Fruit fly (Drosophila melanogaster) whole organism, adult: ENCODE results near the gene CAH4.

ENCODE experiments used
- CG11617 ChIP-seq: fragments of 200-800 bp; sonication (Bioruptor generic); optimal IDR thresholded peaks from 2 replicates; lab custom pipeline; 2017; ENCODE audit warnings: mild to moderate bottlenecking, missing biosample characterization, missing genetic modification reagents, missing genetic modification characterization
- CG12768 ChIP-seq: fragments of 200-800 bp; sonication (Bioruptor generic); optimal IDR thresholded peaks from 2 replicates; lab custom pipeline; 2017; ENCODE audit warnings: missing biosample characterization, missing genetic modification characterization, mild to moderate bottlenecking, moderate library complexity, missing genetic modification reagents
- CG14711 ChIP-seq: fragments of 200-800 bp; sonication (Bioruptor generic); optimal IDR thresholded peaks from 2 replicates; lab custom pipeline; 2018; ENCODE audit warnings: missing biosample characterization, mild to moderate bottlenecking, missing genetic modification characterization, moderate library complexity
- CG1620 ChIP-seq: fragments of 200-800 bp; sonication (Bioruptor generic); optimal IDR thresholded peaks from 2 replicates; lab custom pipeline; 2016; ENCODE audit warnings: missing biosample characterization, missing genetic modification characterization
- CG33017 ChIP-seq: fragments of 200-800 bp; sonication (Bioruptor generic); optimal IDR thresholded peaks from 2 replicates; lab custom pipeline; 2018; ENCODE audit warnings: missing biosample characterization, mild to moderate bottlenecking, missing genetic modification characterization, moderate library complexity
- CG5204 ChIP-seq: fragments of 200-800 bp; sonication (Bioruptor generic); optimal IDR thresholded peaks from 2 replicates; lab custom pipeline; 2016; ENCODE audit warnings: missing biosample characterization, missing genetic modification characterization
- CG7045 ChIP-seq: fragments of 200-800 bp; sonication (Bioruptor generic); optimal IDR thresholded peaks from 2 replicates; lab custom pipeline; 2017; ENCODE audit warnings: missing biosample characterization, mild to moderate bottlenecking, missing genetic modification characterization
- CG7101 ChIP-seq: fragments of 200-800 bp; sonication (Bioruptor generic); optimal IDR thresholded peaks from 2 replicates; lab custom pipeline; 2018; ENCODE audit warnings: missing biosample characterization, mild to moderate bottlenecking, missing genetic modification characterization, moderate library complexity
- Clk ChIP-seq: fragments of 200-800 bp; sonication (Bioruptor generic); optimal IDR thresholded peaks from 2 replicates; lab custom pipeline; 2017; ENCODE audit warnings: missing biosample characterization, missing genetic modification characterization
- Crg-1 ChIP-seq: fragments of 200-800 bp; sonication (Bioruptor generic); optimal IDR thresholded peaks from 2 replicates; lab custom pipeline; 2016; ENCODE audit warnings: missing biosample characterization, missing genetic modification characterization
- Hr96 ChIP-seq: fragments of 200-800 bp; sonication (Bioruptor generic); optimal IDR thresholded peaks from 2 replicates; lab custom pipeline; 2016; ENCODE audit warnings: missing biosample characterization, missing genetic modification characterization
- Mnt ChIP-seq: fragments of 200-800 bp; sonication (Bioruptor generic); optimal IDR thresholded peaks from 2 replicates; lab custom pipeline; 2016; ENCODE audit warnings: missing biosample characterization, mild to moderate bottlenecking, missing genetic modification characterization
- bab1 ChIP-seq: fragments of 200-800 bp; sonication (Bioruptor generic); optimal IDR thresholded peaks from 3 replicates; lab custom pipeline; 2019; ENCODE audit warnings: missing biosample characterization, mild to moderate bottlenecking, missing genetic modification characterization, moderate library complexity
- cic ChIP-seq: fragments of 200-800 bp; sonication (Bioruptor generic); optimal IDR thresholded peaks from 2 replicates; lab custom pipeline; 2017; ENCODE audit warnings: missing biosample characterization, mild to moderate bottlenecking, missing genetic modification characterization, moderate library complexity
- cnc ChIP-seq, 2 experiments: fragments of >200 bp; optimal IDR thresholded peaks; 2 replicates each; lab custom pipeline; 2017
- kay ChIP-seq: fragments of 200-800 bp; sonication (Bioruptor generic); peaks from one replicate; lab custom pipeline; 2016; ENCODE audit warnings: missing biosample characterization, missing genetic modification characterization, borderline replicate concordance
- ovo ChIP-seq: fragments of 200-800 bp; sonication (Bioruptor generic); optimal IDR thresholded peaks from 2 replicates; lab custom pipeline; 2016; ENCODE audit warnings: missing biosample characterization, missing genetic modification characterization
- pad ChIP-seq: fragments of 200-800 bp; sonication (Bioruptor generic); optimal IDR thresholded peaks from 3 replicates; lab custom pipeline; 2017; ENCODE audit warnings: missing biosample characterization, missing genetic modification characterization, mild to moderate bottlenecking, moderate library complexity, missing genetic modification reagents
- tj ChIP-seq: fragments of 200-800 bp; sonication (Bioruptor generic); optimal IDR thresholded peaks from 3 replicates; lab custom pipeline; 2017; ENCODE audit warnings: missing biosample characterization, mild to moderate bottlenecking, missing genetic modification characterization, moderate library complexity
- toe ChIP-seq: fragments of 200-800 bp; sonication (Bioruptor generic); optimal IDR thresholded peaks from 2 replicates; lab custom pipeline; 2016; ENCODE audit warnings: missing biosample characterization, missing genetic modification characterization

Gene CAH4

dm6 chr3R:24828234-24828633 is 29.1 kb downstream of the CAH4 start, which contains the start of gene RabX4:
TSS of gene RabX4 (minus strand) at chr3R:24828409.
- TF ChIP-seq Crg-1 (GFP tag; lab: Kevin White, UChicago) = no peak
- TF ChIP-seq kay (GFP tag; lab: Kevin White, UChicago) = peak; percentile 35

DNA sequence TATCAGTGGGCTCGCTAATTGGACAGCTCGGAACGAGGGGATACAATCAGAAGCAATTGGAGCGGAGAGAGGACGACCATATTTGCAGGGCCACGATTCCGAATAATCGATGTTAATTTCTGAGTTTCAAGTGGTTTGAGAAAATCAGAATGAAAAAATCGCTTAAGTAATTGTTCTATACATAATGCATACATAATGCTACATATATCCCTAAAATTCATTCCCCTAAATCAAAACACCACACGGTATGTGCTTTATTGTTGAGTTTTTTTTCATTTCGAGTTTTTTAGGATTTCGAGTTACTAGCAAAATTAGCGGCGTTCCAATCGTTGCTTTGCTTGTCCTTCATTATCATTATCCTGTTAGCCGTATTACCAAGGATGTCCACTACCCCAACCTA is 31.8 kb downstream of the CAH4 start, which contains the start of gene niki:
Gene niki (minus strand): TSS at position 101 of the 400 bp plus-strand sequence.
- TF ChIP-seq CG14711 (tag; lab: Kevin White, UChicago) = no peak
- TF ChIP-seq CG5204 (GFP tag; lab: Kevin White, UChicago) = no peak
- no peak for TF ChIP-seq CG11617 (GFP tag; lab: Kevin White, UChicago)
- no peak for TF ChIP-seq toe (GFP tag; lab: Kevin White, UChicago)
- TF ChIP-seq ovo (GFP tag; lab: Kevin White, UChicago) = no peak
- TF ChIP-seq Crg-1 (GFP tag; lab: Kevin White, UChicago) = no peak
- no peak for TF ChIP-seq Clk
- TF ChIP-seq kay (GFP tag; lab: Kevin White, UChicago) = no peak
- TF ChIP-seq CG33017 (tag; lab: Kevin White, UChicago) = no peak
- no peak for TF ChIP-seq CG1620 (GFP tag; lab: Kevin White, UChicago)
- no peak for TF ChIP-seq tj
- TF ChIP-seq Mnt (GFP tag; lab: Kevin White, UChicago) = no peak
- TF ChIP-seq pad = no peak

DNA sequence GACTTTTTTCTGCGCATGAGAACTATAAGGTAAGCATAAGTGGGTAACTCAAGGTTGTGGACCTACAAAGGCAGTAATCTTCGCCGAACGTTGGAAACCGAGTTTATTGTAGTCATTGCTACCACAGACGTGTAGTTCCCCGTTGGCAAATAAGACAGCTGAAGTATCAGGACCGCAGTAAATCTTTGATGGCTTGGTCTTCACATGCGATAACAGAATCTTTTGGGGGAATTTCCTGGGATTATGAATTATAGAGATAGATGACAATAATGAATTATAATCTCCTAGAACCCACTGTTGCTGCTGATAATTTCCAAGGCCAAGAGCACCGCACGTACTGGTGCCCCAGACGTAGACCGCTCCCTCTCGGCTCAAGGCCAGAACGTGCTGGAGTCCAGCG is 34.3 kb downstream of the CAH4 start:
- TF ChIP-seq pad (no peak), CG12768 (no peak), Hr96 (GFP tag; lab: Kevin White, UChicago) (no peak), CG33017 (tag; lab: Kevin White, UChicago) (no peak)

DNA sequence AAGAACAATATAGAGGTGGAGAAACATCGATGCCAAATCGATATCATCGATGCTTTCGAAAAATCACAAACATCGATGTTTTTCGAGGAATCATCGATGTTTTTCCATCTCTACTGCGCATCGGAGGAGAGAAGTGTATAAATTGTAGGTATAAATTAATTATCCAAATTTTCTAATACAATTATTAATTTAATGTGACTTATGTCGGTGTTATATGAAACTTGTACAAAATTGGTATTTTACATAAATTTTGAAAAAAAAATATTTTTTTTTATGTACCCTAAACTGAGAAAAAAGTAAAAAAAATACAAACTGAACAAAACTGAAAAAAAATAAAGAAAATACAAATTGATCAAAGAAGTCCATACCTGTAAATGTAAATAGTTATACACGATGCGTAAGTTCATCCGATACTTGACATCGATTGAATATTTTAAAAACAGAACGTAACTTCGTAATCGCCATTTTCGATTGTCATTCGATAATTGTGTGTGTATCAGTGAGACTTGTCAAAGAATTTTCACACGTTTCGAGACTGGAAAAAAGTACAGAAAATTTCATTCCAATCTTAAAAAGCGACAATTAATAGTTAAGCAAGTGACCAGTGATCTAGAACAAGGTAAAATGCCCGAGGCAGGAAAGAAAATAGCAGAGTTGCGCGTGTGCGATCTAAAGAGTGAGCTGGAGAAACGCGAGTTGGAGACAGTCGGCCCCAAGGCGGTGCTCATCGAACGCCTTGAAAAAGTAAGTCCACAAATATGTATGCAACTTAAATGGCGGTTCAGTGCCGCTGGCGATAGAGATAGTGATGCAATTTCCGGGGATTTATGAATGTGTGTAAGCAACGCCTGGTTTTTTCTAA is 40.1 kb downstream of the CAH4 start, which contains the start of the genes CG5808 and Saf-B:
Gene CG5808 (minus strand): TSS at position 15 of the 862 bp plus-strand sequence.
Gene Saf-B (plus strand): TSS at position 472 of the 862 bp plus-strand sequence.
- TF ChIP-seq bab1 (GFP tag; lab: Kevin White, UChicago) = no peak
- peak; percentile 44 for TF ChIP-seq CG14711 (tag; lab: Kevin White, UChicago)
- TF ChIP-seq CG11617 (GFP tag; lab: Kevin White, UChicago) = peak; percentile 45
- no peak for TF ChIP-seq cic (GFP tag; lab: Kevin White, UChicago)
- TF ChIP-seq CG1620 (GFP tag; lab: Kevin White, UChicago) = peak; percentile 53
- no peak for TF ChIP-seq Hr96 (GFP tag; lab: Kevin White, UChicago)
- no peak for TF ChIP-seq Mnt (GFP tag; lab: Kevin White, UChicago)
- no peak for TF ChIP-seq ovo (GFP tag; lab: Kevin White, UChicago)
- TF ChIP-seq cnc (optimal IDR thresholded peaks at IDR 0.05; lab: Kevin White, UChicago) = no peak
- peak; percentile 5 for TF ChIP-seq tj
- no peak for TF ChIP-seq pad
- TF ChIP-seq toe (GFP tag; lab: Kevin White, UChicago) = no peak
- TF ChIP-seq CG7101 (tag; lab: Kevin White, UChicago) = no peak
- TF ChIP-seq Clk = no peak
- peak; percentile 38 for TF ChIP-seq CG12768
- no peak for TF ChIP-seq CG7045 (GFP tag; lab: Kevin White, UChicago)
- TF ChIP-seq CG5204 (GFP tag; lab: Kevin White, UChicago) = no peak
- TF ChIP-seq kay (GFP tag; lab: Kevin White, UChicago) = no peak

DNA sequence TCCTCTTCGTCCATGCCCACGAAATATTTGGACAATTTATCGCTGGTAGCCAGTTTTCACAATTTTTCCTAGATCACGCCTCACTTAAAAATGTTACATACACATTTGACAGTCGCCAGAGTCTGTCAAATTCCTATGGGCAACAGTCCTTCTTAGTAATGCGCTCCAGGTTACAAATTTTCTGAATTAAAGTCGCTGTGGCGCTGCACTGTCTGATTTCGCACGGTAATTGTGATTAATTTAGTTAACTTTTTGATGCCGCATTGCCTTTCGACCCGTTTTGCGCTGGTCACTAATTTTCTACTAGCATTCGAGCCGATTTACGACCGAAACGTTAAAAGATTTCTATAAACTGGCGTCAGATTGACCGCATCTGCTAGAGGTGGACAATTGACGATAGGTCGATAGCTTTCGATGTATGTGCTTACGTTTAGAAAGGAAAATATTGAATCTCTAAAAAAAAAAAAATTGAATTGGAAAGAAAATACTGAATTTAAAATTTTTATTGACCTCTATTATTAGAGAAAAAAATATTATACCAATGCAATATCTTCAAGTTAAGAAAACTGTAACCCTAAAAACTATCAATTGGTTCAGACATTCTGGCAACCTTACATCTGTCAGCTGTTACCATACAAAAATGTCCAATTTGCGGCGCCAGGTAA is 43.6 kb downstream of the CAH4 start, which contains the start of the genes lili and CG34150:
Gene lili (minus strand): TSS at position 376 of the 665 bp plus-strand sequence.
Gene CG34150 (plus strand): TSS at position 626 of the 665 bp plus-strand sequence.
- TF ChIP-seq tj (peak; percentile 46), CG7101 (tag; lab: Kevin White, UChicago) (peak; percentile 84), CG11617 (GFP tag; lab: Kevin White, UChicago) (peak; percentile 79), toe (GFP tag; lab: Kevin White, UChicago) (peak; percentile 93), CG5204 (GFP tag; lab: Kevin White, UChicago) (peak; percentile 83), kay (GFP tag; lab: Kevin White, UChicago) (no peak), CG7045 (GFP tag; lab: Kevin White, UChicago) (peak; percentile 58), bab1 (GFP tag; lab: Kevin White, UChicago) (peak; percentile 86), pad (peak; percentile 40), ovo (GFP tag; lab: Kevin White, UChicago) (peak; percentile 67), cic (GFP tag; lab: Kevin White, UChicago) (no peak), CG33017 (tag; lab: Kevin White, UChicago) (peak; percentile 60), Mnt (GFP tag; lab: Kevin White, UChicago) (peak; percentile 67), CG14711 (tag; lab: Kevin White, UChicago) (peak; percentile 98), cnc (optimal IDR thresholded peaks at IDR 0.05; lab: Kevin White, UChicago) (no peak), Crg-1 (GFP tag; lab: Kevin White, UChicago) (peak; percentile 60), Hr96 (GFP tag; lab: Kevin White, UChicago) (peak; percentile 80), CG12768 (peak; percentile 51), Clk (no peak), CG1620 (GFP tag; lab: Kevin White, UChicago) (peak; percentile 78)
